Worm (Caenorhabditis elegans) whole organism, L3 larva: ENCODE data around the gene C08F11.12.

Experiments
- R02D3.7 ChIP-seq: fragments of 150-350 bp; optimal IDR thresholded peaks from 2 replicates; lab custom pipeline; 2014; ENCODE audit warnings: missing biosample characterization, missing genetic modification characterization
- ZK546.5 ChIP-seq: sonication (generic microtip); optimal IDR thresholded peaks from 2 replicates; lab custom pipeline; 2017; ENCODE audit warnings: missing biosample characterization, missing genetic modification characterization
- aly-2 ChIP-seq: fragments of 150-350 bp; optimal IDR thresholded peaks from 2 replicates; lab custom pipeline; 2014; ENCODE audit warnings: missing biosample characterization, missing genetic modification characterization
- ama-1 ChIP-seq: fragments of 150-350 bp; optimal IDR thresholded peaks from 2 replicates; lab custom pipeline; 2018
- ceh-16 ChIP-seq: sonication (generic microtip); optimal IDR thresholded peaks from 2 replicates; lab custom pipeline; 2017; ENCODE audit warnings: missing biosample characterization, missing genetic modification characterization
- ceh-28 ChIP-seq: fragments of 150-350 bp; optimal IDR thresholded peaks from 2 replicates; lab custom pipeline; 2014; ENCODE audit warnings: missing biosample characterization, missing genetic modification reagents, missing genetic modification characterization
- daf-12 ChIP-seq: fragments of 150-350 bp; optimal IDR thresholded peaks from 2 replicates; lab custom pipeline; 2014; ENCODE audit warnings: missing biosample characterization, missing genetic modification reagents, missing genetic modification characterization
- egl-5 ChIP-seq: fragments of 150-350 bp; optimal IDR thresholded peaks from 2 replicates; lab custom pipeline; 2017; ENCODE audit warnings: missing biosample characterization, missing genetic modification reagents, missing genetic modification characterization, inconsistent platforms
- elt-1 ChIP-seq: fragments of 150-350 bp; optimal IDR thresholded peaks from 2 replicates; lab custom pipeline; 2014; ENCODE audit warnings: missing biosample characterization, missing genetic modification characterization
- elt-2 ChIP-seq: sonication (generic microtip); optimal IDR thresholded peaks from 2 replicates; lab custom pipeline; 2016; ENCODE audit warnings: missing genetic modification reagents, mild to moderate bottlenecking, missing genetic modification characterization, missing compliant biosample characterization
- fkh-10 ChIP-seq: sonication (generic microtip); optimal IDR thresholded peaks from 2 replicates; lab custom pipeline; 2017; ENCODE audit warnings: missing biosample characterization, missing genetic modification reagents, missing genetic modification characterization
- hmg-11 ChIP-seq: sonication (generic microtip); optimal IDR thresholded peaks from 2 replicates; lab custom pipeline; 2016; ENCODE audit warnings: missing genetic modification characterization, missing compliant biosample characterization
- jun-1 ChIP-seq: fragments of 150-350 bp; optimal IDR thresholded peaks from 2 replicates; lab custom pipeline; 2014; ENCODE audit warnings: missing biosample characterization, missing genetic modification reagents, missing genetic modification characterization
- lin-15B ChIP-seq: fragments of 150-350 bp; optimal IDR thresholded peaks from 2 replicates; lab custom pipeline; 2014; ENCODE audit warnings: missing biosample characterization, missing genetic modification characterization
- lin-39 ChIP-seq: fragments of 150-350 bp; optimal IDR thresholded peaks from 2 replicates; lab custom pipeline; 2018; ENCODE audit warnings: missing biosample characterization, missing genetic modification reagents, missing genetic modification characterization
- lsy-12 ChIP-seq: sonication (generic microtip); optimal IDR thresholded peaks from 2 replicates; lab custom pipeline; 2016; ENCODE audit warnings: mild to moderate bottlenecking, missing genetic modification characterization, missing compliant biosample characterization
- mdl-1 ChIP-seq: fragments of 150-350 bp; optimal IDR thresholded peaks from 2 replicates; lab custom pipeline; 2014; ENCODE audit warnings: missing biosample characterization, missing genetic modification characterization
- nfya-1 ChIP-seq: sonication (generic microtip); optimal IDR thresholded peaks from 2 replicates; lab custom pipeline; 2017; ENCODE audit warnings: missing genetic modification characterization, mild to moderate bottlenecking, missing compliant biosample characterization, antibody characterized with exemption, moderate library complexity; ENCODE audit not compliant: insufficient read depth
- nhr-11 ChIP-seq: fragments of 150-350 bp; optimal IDR thresholded peaks from 2 replicates; lab custom pipeline; 2014; ENCODE audit warnings: missing biosample characterization, missing genetic modification characterization
- nhr-12 ChIP-seq: fragments of 150-350 bp; optimal IDR thresholded peaks from 2 replicates; lab custom pipeline; 2014; ENCODE audit warnings: missing biosample characterization, missing genetic modification characterization
- nhr-25 ChIP-seq: sonication (generic microtip); optimal IDR thresholded peaks from 2 replicates; lab custom pipeline; 2017; ENCODE audit warnings: missing biosample characterization, missing genetic modification characterization
- nhr-28 ChIP-seq: fragments of 150-350 bp; optimal IDR thresholded peaks from 2 replicates; lab custom pipeline; 2014; ENCODE audit warnings: missing biosample characterization, missing genetic modification characterization
- nhr-43 ChIP-seq: sonication (generic microtip); optimal IDR thresholded peaks from 2 replicates; lab custom pipeline; 2016; ENCODE audit warnings: mild to moderate bottlenecking, missing genetic modification characterization, missing compliant biosample characterization; ENCODE audit not compliant: poor library complexity, severe bottlenecking
- nhr-67 ChIP-seq: fragments of 150-350 bp; optimal IDR thresholded peaks from 2 replicates; lab custom pipeline; 2014; ENCODE audit warnings: missing biosample characterization, missing genetic modification characterization
- nhr-76 ChIP-seq: fragments of 150-350 bp; sonication (generic microtip); optimal IDR thresholded peaks from 5 replicates; lab custom pipeline; 2014; ENCODE audit warnings: missing biosample characterization, missing genetic modification characterization
- nhr-77 ChIP-seq: fragments of 150-350 bp; optimal IDR thresholded peaks from 2 replicates; lab custom pipeline; 2014; ENCODE audit warnings: missing biosample characterization, missing genetic modification characterization
- pqm-1 ChIP-seq: fragments of 150-350 bp; optimal IDR thresholded peaks from 2 replicates; lab custom pipeline; 2017; ENCODE audit warnings: missing biosample characterization, missing genetic modification characterization, inconsistent platforms
- sea-2 ChIP-seq: fragments of 150-350 bp; sonication (generic microtip); optimal IDR thresholded peaks from 4 replicates; lab custom pipeline; 2014; ENCODE audit warnings: missing biosample characterization, missing genetic modification reagents, missing genetic modification characterization
- skn-1 ChIP-seq: fragments of 150-350 bp; optimal IDR thresholded peaks from 2 replicates; lab custom pipeline; 2014; ENCODE audit warnings: missing biosample characterization, missing genetic modification characterization
- snpc-4 ChIP-seq: fragments of 150-350 bp; optimal IDR thresholded peaks from 2 replicates; lab custom pipeline; 2014; ENCODE audit warnings: missing biosample characterization, missing genetic modification characterization
- tbx-2 ChIP-seq: sonication (generic microtip); optimal IDR thresholded peaks from 2 replicates; lab custom pipeline; 2016; ENCODE audit warnings: mild to moderate bottlenecking, missing genetic modification characterization, missing compliant biosample characterization
- unc-62 ChIP-seq: fragments of 150-350 bp; sonication (generic microtip); optimal IDR thresholded peaks from 4 replicates; lab custom pipeline; 2014; ENCODE audit warnings: missing biosample characterization, missing genetic modification reagents, missing genetic modification characterization
- ztf-11 ChIP-seq: fragments of 150-350 bp; optimal IDR thresholded peaks from 2 replicates; lab custom pipeline; 2014; ENCODE audit warnings: missing biosample characterization, missing genetic modification characterization

Gene C08F11.12

DNA sequence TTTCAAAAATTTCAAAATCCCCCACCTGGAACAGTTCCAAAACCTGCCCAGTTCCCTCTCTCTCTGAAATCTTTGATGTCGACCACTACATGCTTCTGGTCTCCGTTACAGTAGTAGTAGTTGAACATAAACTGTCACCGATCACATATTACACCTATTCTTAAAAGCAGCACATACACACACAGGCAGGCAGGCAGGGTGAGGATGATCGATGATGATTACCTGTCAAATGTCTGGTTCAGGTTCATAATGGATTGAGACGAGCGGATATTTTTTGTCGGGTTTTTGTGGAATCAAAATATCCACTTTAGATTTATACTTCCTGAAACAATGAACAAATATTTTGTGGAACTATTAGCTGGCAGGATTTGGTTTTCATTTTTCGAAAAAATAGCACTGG, 42.7 kb upstream of the C08F11.12 start:
- TF ChIP-seq sea-2 (GFP tag; lab: Kevin White, UChicago) (no peak), lsy-12 (no peak), ceh-16 (no peak), snpc-4 (tag; lab: Kevin White, UChicago) (no peak), nhr-77 (tag; lab: Kevin White, UChicago) (no peak), ztf-11 (tag; lab: Kevin White, UChicago) (no peak), nfya-1 (tag; lab: Kevin White, UChicago) (no peak), ama-1 (lab: Kevin White, UChicago) (no peak), lin-15B (tag; lab: Kevin White, UChicago) (no peak), mdl-1 (tag; lab: Kevin White, UChicago) (no peak)

DNA sequence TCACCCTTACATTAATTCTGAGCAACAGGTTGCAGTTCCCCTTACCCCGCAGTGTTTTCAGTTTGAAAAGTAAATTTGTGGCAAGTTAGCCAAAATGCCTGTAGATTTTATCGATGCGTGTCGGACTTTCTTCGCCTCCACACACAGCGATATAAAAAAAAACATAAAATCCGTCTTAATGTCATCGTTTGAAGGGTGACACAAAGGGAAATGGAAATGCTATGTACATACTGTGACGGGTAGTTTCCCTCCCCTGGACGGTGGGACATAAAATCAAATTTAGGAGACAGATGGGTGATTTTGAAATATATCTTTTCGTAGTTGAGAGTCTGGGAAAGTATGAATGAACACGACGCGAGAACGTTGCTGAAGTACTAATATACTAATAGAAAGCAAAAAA, 41.2 kb upstream of the C08F11.12 start:
- TF ChIP-seq egl-5 (tag; lab: Kevin White, UChicago), result peak; percentile 79
- TF ChIP-seq hmg-11, result no peak
- TF ChIP-seq skn-1 (tag; lab: Kevin White, UChicago), result no peak
- TF ChIP-seq, all 47 proteins: peak for 1

DNA sequence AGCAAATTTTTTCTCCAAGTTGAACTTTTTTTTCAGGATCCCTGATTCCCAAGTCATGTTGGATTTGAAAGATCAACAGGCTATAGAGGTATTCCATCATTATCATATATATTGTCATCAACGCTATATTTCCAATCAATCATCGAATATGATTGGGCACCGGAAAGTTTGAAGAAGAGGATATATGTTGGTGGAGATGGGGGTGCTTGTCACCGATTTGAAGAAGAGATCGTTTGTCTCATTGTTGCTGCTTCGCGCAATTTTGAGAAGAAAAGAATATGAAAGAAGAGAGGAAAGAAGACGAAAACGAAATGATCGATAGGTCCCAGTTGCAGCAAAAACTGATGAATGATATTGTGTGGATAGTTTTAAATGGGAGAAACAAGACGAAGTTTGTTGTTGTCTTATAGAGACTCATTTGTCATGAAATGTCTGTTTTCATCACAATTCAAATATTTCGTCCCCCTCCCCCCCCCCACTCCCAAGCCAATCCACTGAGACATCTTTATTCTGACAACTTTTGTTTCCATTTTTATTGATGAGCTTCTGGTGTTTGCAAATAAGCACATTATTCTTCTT, 38.1 kb upstream of the C08F11.12 start, which contains the start of gene T23G4.2:
TSS of gene T23G4.2 (minus strand) at position 255 of the 579 bp plus-strand sequence.
- TF ChIP-seq ceh-28 (peak; percentile 15), nhr-12 (no peak), unc-62 (GFP tag; lab: Kevin White, UChicago) (peak; percentile 76), lin-39 (tag; lab: Kevin White, UChicago) (peak; percentile 77)

DNA sequence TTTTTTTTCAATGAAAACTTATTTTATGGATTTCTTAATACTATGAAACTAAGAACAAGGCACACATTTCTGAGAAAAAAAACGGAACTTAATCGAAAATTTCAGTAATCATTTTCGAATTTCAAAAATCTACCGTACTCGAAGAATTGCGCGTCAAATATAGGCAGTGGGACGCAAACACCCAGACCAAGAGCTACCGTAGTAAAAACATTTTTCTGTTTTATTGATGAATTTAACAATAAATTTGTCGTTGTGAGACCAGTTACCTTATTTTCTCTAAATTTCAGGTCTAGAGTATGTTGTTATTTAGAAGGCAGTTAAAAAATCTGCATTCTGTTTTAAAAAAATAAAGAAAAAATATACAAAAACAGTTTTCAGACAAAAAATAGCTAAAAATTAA, 36.3 kb upstream of the C08F11.12 start:
- TF ChIP-seq nhr-11 (tag; lab: Kevin White, UChicago), result no peak
- no peak for TF ChIP-seq elt-1
- TF ChIP-seq daf-12 (tag; lab: Kevin White, UChicago), result no peak

DNA sequence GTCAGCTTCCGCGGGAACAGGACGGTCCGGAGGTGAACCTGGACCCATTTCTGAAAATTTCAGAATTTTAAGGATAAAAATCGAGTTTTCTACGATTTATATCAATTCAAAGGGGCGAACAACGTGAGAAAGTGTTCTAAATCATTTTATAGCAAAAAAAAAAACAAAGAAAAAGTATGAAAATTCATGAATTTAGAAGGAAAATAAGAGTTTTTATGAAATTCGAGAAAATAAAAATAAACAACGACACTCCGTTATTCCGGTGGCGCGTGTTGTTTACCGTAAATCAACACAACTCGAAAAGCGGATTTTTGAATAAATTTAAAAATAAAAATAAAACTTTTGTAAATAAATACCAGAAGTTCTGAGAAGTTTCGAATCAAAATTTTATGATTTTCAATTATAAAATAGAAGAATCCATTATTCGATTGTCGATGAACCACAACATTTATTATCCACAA, 35.7 kb upstream of the C08F11.12 start, which contains the start of gene nyn-1:
TSS of gene nyn-1 (minus strand) at position 51 of the 461 bp plus-strand sequence.
- TF ChIP-seq nhr-67 (tag; lab: Kevin White, UChicago) (no peak), R02D3.7 (tag; lab: Kevin White, UChicago) (peak; percentile 32), skn-1 (tag; lab: Kevin White, UChicago) (no peak), ztf-11 (tag; lab: Kevin White, UChicago) (no peak)

DNA sequence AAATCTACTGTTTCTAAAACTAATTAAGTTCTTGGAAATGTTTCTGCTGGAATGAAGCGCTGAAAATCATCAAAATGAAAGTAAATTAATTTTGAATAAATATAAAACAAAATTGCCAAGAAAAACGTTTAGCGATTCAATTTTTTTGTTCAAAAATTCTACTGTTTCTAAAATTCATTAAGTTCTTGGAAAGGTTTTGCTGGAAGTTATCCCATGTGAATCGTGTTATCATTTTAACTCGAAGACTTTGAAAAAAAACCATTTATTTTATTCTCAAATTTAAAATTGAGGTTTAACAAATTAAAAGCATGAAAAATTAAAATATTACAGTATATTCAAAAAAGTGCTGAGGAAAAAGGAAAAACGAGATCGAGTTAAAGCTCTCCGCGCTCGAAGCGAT, 33.5 kb upstream of the C08F11.12 start:
- no peak for TF ChIP-seq lsy-12
- TF ChIP-seq ZK546.5 (tag; lab: Kevin White, UChicago), result no peak
- no peak for TF ChIP-seq tbx-2 (tag; lab: Kevin White, UChicago)
- TF ChIP-seq pqm-1 (tag; lab: Kevin White, UChicago), result no peak
- TF ChIP-seq ceh-28, result no peak
- no peak for TF ChIP-seq nhr-25 (tag; lab: Kevin White, UChicago)
- no peak for TF ChIP-seq nhr-76 (tag; lab: Kevin White, UChicago)
- no peak for TF ChIP-seq fkh-10
- TF ChIP-seq nhr-28, result no peak
- TF ChIP-seq jun-1 (tag; lab: Kevin White, UChicago), result no peak
- TF ChIP-seq egl-5 (tag; lab: Kevin White, UChicago), result no peak
- no peak for TF ChIP-seq R02D3.7 (tag; lab: Kevin White, UChicago)
- TF ChIP-seq nhr-43, result no peak
- no peak for TF ChIP-seq lin-39 (tag; lab: Kevin White, UChicago)
- TF ChIP-seq sea-2 (GFP tag; lab: Kevin White, UChicago), result no peak
- no peak for TF ChIP-seq aly-2 (tag; lab: Kevin White, UChicago)
- no peak for TF ChIP-seq elt-2 (tag; lab: Kevin White, UChicago)
